Worm (Caenorhabditis elegans) whole organism, L2 larva: Measurements from ENCODE around the gene ZK262.8.

ENCODE experiments used
- blmp-1 ChIP-seq: sonication (generic microtip); optimal IDR thresholded peaks from 2 replicates; lab custom pipeline; 2017; ENCODE audit warnings: missing genetic modification characterization, mild to moderate bottlenecking, missing compliant biosample characterization, antibody characterized with exemption, moderate library complexity; ENCODE audit not compliant: insufficient read depth
- egl-27 ChIP-seq: sonication (generic microtip); optimal IDR thresholded peaks from 3 replicates; lab custom pipeline; 2017; ENCODE audit warnings: missing biosample characterization, missing genetic modification reagents, missing genetic modification characterization
- lin-13 ChIP-seq: fragments of 150-350 bp; optimal IDR thresholded peaks from 2 replicates; lab custom pipeline; 2014; ENCODE audit warnings: missing biosample characterization, missing genetic modification reagents, missing genetic modification characterization
- unc-39 ChIP-seq: fragments of 150-350 bp; optimal IDR thresholded peaks from 2 replicates; lab custom pipeline; 2014; ENCODE audit warnings: missing biosample characterization, missing genetic modification characterization
- unc-62 ChIP-seq: fragments of 150-350 bp; optimal IDR thresholded peaks from 2 replicates; lab custom pipeline; 2014; ENCODE audit warnings: missing biosample characterization, missing genetic modification reagents, missing genetic modification characterization
- zag-1 ChIP-seq: fragments of 150-350 bp; optimal IDR thresholded peaks from 2 replicates; lab custom pipeline; 2014; ENCODE audit warnings: missing biosample characterization, missing genetic modification characterization

ce11 chrV:18474223-18474622 is 36.0 kb downstream of the ZK262.8 start, which contains the start of gene srh-181:
- no peak for TF ChIP-seq zag-1 (tag; lab: Kevin White, UChicago)
- no peak for TF ChIP-seq lin-13
- TF ChIP-seq egl-27 = no peak
- no peak for TF ChIP-seq unc-62 (GFP tag; lab: Kevin White, UChicago)
- TF ChIP-seq blmp-1 (tag; lab: Kevin White, UChicago) = no peak
- no peak for TF ChIP-seq unc-39 (tag; lab: Kevin White, UChicago)
